Fruit fly (Drosophila melanogaster): Measurements from ENCODE around the gene CG16782.
A peak's percentile ranks its signal among the peaks of the same experiment; 100 is the strongest.

CG16782 gene

DNA sequence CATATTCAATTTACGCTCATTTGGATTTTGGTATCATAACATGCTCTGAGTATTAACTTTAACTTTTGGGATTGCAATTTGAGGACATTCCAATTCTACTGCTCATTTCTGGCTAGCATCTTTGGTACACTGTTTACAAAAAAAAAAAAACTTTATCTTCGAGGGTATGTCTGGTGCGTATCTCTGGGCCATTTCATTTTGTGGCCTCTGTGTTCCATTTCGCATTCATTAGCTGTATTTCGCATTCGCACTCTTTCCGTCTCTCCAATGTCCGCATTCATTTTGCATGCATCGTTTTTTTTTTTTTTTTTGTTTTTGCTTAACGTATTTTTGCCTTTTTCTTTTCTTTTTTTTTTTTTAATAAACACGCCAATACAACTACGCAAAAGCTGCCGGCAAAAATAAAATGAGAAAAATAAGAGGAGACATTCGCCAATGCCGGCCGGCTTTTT is 26.4 kb downstream of the CG16782 start:
- peak; percentile 28; the same call in 1 of the 3 replicates for TF ChIP-seq Optix (GFP tag; IDR thresholded peaks at IDR 0.05)
- TF ChIP-seq CG17385 (GFP tag; optimal IDR thresholded peaks at IDR 0.05) = no peak
- peak; percentile 23 for TF ChIP-seq Asciz (GFP tag; optimal IDR thresholded peaks at IDR 0.05)
- peak; percentile 32 for TF ChIP-seq zfh2 (GFP tag; optimal IDR thresholded peaks at IDR 0.05)
- peak; percentile 2 for TF ChIP-seq CG8089 (GFP tag; optimal IDR thresholded peaks at IDR 0.05)
- no peak for TF ChIP-seq CG2116 (GFP tag; optimal IDR thresholded peaks at IDR 0.05)
- peak; percentile 21 for TF ChIP-seq mam (GFP tag; optimal IDR thresholded peaks at IDR 0.05)
- TF ChIP-seq ci (GFP tag; IDR thresholded peaks at IDR 0.05) = peak; percentile 62; the same call in 1 of the 3 replicates
- TF ChIP-seq lab (GFP tag; optimal IDR thresholded peaks at IDR 0.05) = peak; percentile 18
- peak; percentile 84 for TF ChIP-seq lbe (GFP tag; optimal IDR thresholded peaks at IDR 0.05)
- TF ChIP-seq Trl (optimal IDR thresholded peaks at IDR 0.05) = no peak
- peak; percentile 14 for TF ChIP-seq Trl (GFP tag; optimal IDR thresholded peaks at IDR 0.05)
- TF ChIP-seq CG9215 (GFP tag; IDR thresholded peaks at IDR 0.05) = no peak
- 0 out of 3 replicates have a peak, but pooled peaks have one; percentile 23 for TF ChIP-seq CG14050 (GFP tag; IDR thresholded peaks at IDR 0.05)
- no peak for TF ChIP-seq CG30431 (GFP tag; optimal IDR thresholded peaks at IDR 0.05)
- no peak for TF ChIP-seq Atf6 (GFP tag; IDR thresholded peaks at IDR 0.05)
- no peak for TF ChIP-seq Nf-YA (GFP tag; IDR thresholded peaks at IDR 0.05)
- TF ChIP-seq dmrt99B (tag; optimal IDR thresholded peaks at IDR 0.05) = peak; percentile 52
- peak; percentile 5 for TF ChIP-seq fd96Cb (tag; optimal IDR thresholded peaks at IDR 0.05)
- 0 out of 2 replicates have a peak, but pooled peaks have one; percentile 25 for TF ChIP-seq slbo (GFP tag; IDR thresholded peaks at IDR 0.05)
- TF ChIP-seq CG17328 (GFP tag; IDR thresholded peaks at IDR 0.05) = 0 out of 2 replicates have a peak, but pooled peaks have one; percentile 9
- TF ChIP-seq Antp (GFP tag; optimal IDR thresholded peaks at IDR 0.05) = peak; percentile 20
- no peak for TF ChIP-seq ttk (GFP tag; IDR thresholded peaks at IDR 0.05)
- peak; percentile 11 for TF ChIP-seq Oli (tag; optimal IDR thresholded peaks at IDR 0.05)
- TF ChIP-seq CG11560 (tag; IDR thresholded peaks at IDR 0.05) = no peak
- no peak for TF ChIP-seq sens-2 (GFP tag; IDR thresholded peaks at IDR 0.05)
- no peak for TF ChIP-seq vfl (GFP tag; optimal IDR thresholded peaks at IDR 0.05)
- peak; percentile 43 for TF ChIP-seq sens (GFP tag)
- no peak for TF ChIP-seq CG14441 (GFP tag; IDR thresholded peaks at IDR 0.05)
- TF ChIP-seq Ada2b (GFP tag; IDR thresholded peaks at IDR 0.05) = peak; percentile 48
- TF ChIP-seq grn (GFP tag; optimal IDR thresholded peaks at IDR 0.05) = no peak
- TF ChIP-seq HLH3B (GFP tag; IDR thresholded peaks at IDR 0.05) = peak; percentile 35; the same call in 1 of the 2 replicates
- no peak for TF ChIP-seq ewg (GFP tag; optimal IDR thresholded peaks at IDR 0.05)
- no peak for TF ChIP-seq CG16813 (GFP tag; IDR thresholded peaks at IDR 0.05; ENCODE audit: partially characterized antibody)
- TF ChIP-seq CG4820 (GFP tag; optimal IDR thresholded peaks at IDR 0.05) = peak; percentile 18
- no peak for TF ChIP-seq tll (GFP tag; optimal IDR thresholded peaks at IDR 0.05)
- TF ChIP-seq CG2875 (GFP tag; optimal IDR thresholded peaks at IDR 0.05) = no peak
- 0 out of 2 replicates have a peak, but pooled peaks have one; percentile 15 for TF ChIP-seq Awh (GFP tag; IDR thresholded peaks at IDR 0.05)
- no peak for TF ChIP-seq chn (GFP tag; optimal IDR thresholded peaks at IDR 0.05)
- peak; percentile 7 for TF ChIP-seq CG7786 (GFP tag; optimal IDR thresholded peaks at IDR 0.05)
- no peak for TF ChIP-seq dpn (GFP tag; optimal IDR thresholded peaks at IDR 0.05)
- peak; percentile 29; the same call in 1 of the 2 replicates for TF ChIP-seq CG10366 (GFP tag; IDR thresholded peaks at IDR 0.05)
- TF ChIP-seq D19B (GFP tag; optimal IDR thresholded peaks at IDR 0.05) = peak; percentile 33
- no peak for TF ChIP-seq CG31224 (GFP tag; IDR thresholded peaks at IDR 0.05)
- peak; percentile 40; the same call in 1 of the 2 replicates for TF ChIP-seq ranshi (GFP tag; IDR thresholded peaks at IDR 0.05)
- peak; percentile 15 for TF ChIP-seq Side (GFP tag; optimal IDR thresholded peaks at IDR 0.05)
- TF ChIP-seq Dip2 (GFP tag; IDR thresholded peaks at IDR 0.05) = no peak
- TF ChIP-seq CG7963 (GFP tag; IDR thresholded peaks at IDR 0.05; ENCODE audit: partially characterized antibody) = no peak
- TF ChIP-seq CG12769 (tag; optimal IDR thresholded peaks at IDR 0.05) = no peak
- TF ChIP-seq gem (tag; optimal IDR thresholded peaks at IDR 0.05) = peak; percentile 20
- TF ChIP-seq CG15269 (tag; optimal IDR thresholded peaks at IDR 0.05) = peak; percentile 1
